Worm (Caenorhabditis elegans) whole organism, late embryonic: ENCODE measurements around the gene nlp-78.

Experiments used
- fkh-10 ChIP-seq: fragments of 150-350 bp; optimal IDR thresholded peaks from 2 replicates; lab custom pipeline; 2014; ENCODE audit warnings: missing biosample characterization, missing genetic modification reagents, missing genetic modification characterization
- unc-55 ChIP-seq: sonication (generic microtip); optimal IDR thresholded peaks from 2 replicates; lab custom pipeline; 2017; ENCODE audit warnings: missing biosample characterization, missing genetic modification reagents, missing genetic modification characterization
- ztf-16 ChIP-seq: sonication (generic microtip); optimal IDR thresholded peaks from 2 replicates; lab custom pipeline; 2017; ENCODE audit warnings: missing genetic modification characterization, missing compliant biosample characterization

ce11 chrII:9145961-9146360, 10.0 kb downstream of the nlp-78 start, which contains the start of gene W07A12.4:
- TF ChIP-seq unc-55 (GFP tag; lab: Kevin White, UChicago) (no peak), ztf-16 (no peak), fkh-10 (GFP tag; lab: Kevin White, UChicago) (no peak)
